Worm (Caenorhabditis elegans): Measurements from ENCODE around the gene F22E12.1.

Gene F22E12.1

DNA sequence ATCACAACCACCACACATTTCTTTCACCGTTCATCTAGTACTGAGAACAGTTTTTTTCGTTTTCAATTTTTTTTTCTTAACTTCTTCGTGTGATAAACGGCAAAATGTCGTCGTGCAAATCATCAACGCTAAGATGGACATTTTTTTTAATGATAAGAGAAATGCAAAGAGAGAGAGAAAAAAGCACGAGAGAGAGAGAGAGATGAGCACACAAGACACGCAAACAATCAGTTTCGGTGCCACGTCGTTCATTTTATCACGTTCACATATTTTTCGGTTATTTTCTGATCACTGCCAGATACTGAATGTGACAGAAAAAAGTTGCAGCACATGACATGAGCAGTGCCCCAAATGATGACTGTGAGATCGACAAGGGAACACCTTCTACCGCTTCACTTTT, 11.0 kb upstream of the F22E12.1 start, which contains the start of gene egl-9:
egl-9 (plus strand) TSS at position 328 of the 400 bp plus-strand sequence.
- no peak for TF ChIP-seq odd-2 (tag; optimal IDR thresholded peaks at IDR 0.05)
- no peak for TF ChIP-seq pha-2 (tag; optimal IDR thresholded peaks at IDR 0.05)
- no peak for TF ChIP-seq lin-11 (tag; optimal IDR thresholded peaks at IDR 0.05)
- no peak for TF ChIP-seq T23F11.4 (GFP tag; optimal IDR thresholded peaks at IDR 0.05)
- no peak for TF ChIP-seq mec-3 (tag; optimal IDR thresholded peaks at IDR 0.05; ENCODE audit: borderline replicate concordance)
- TF ChIP-seq pag-3 (tag; optimal IDR thresholded peaks at IDR 0.05; ENCODE audit: borderline replicate concordance): no peak
- no peak for TF ChIP-seq ceh-48 (tag; optimal IDR thresholded peaks at IDR 0.05)
- no peak for TF ChIP-seq syd-9 (tag; optimal IDR thresholded peaks at IDR 0.05)
- no peak for TF ChIP-seq eyg-1 (tag; optimal IDR thresholded peaks at IDR 0.05)
- TF ChIP-seq ceh-6 (GFP tag; optimal IDR thresholded peaks at IDR 0.05): no peak
- no peak for TF ChIP-seq ceh-24 (tag; optimal IDR thresholded peaks at IDR 0.05)
- TF ChIP-seq elt-2 (tag; optimal IDR thresholded peaks at IDR 0.05): no peak
- TF ChIP-seq fkh-6 (tag; optimal IDR thresholded peaks at IDR 0.05): no peak
- no peak for TF ChIP-seq gmeb-2 (tag; optimal IDR thresholded peaks at IDR 0.05)
- no peak for TF ChIP-seq unc-42 (tag; optimal IDR thresholded peaks at IDR 0.05)
- no peak for TF ChIP-seq hlh-8 (tag; optimal IDR thresholded peaks at IDR 0.05)
- no peak for TF ChIP-seq madf-2 (tag; optimal IDR thresholded peaks at IDR 0.05)
- TF ChIP-seq ceh-2 (tag; optimal IDR thresholded peaks at IDR 0.05): no peak
- TF ChIP-seq nfya-1 (tag; optimal IDR thresholded peaks at IDR 0.05): no peak

DNA sequence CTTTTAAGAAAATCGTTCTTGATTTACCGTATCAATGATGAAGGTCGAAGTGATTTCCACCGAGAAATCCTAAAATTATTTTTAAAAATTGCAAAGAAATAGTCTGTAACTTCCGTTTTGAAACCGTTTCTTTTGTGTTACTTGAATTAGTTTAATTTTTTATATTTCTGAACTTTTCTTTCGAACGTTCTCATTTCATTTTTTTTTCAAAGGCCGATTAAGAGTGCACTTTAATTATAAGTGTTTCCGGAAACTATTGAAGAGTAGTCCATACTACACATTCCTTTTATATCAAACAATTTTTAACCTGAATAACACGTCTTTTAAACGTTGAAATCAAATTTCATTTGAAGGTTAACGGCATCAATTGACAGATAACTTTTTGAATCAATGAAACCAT, 10.5 kb upstream of the F22E12.1 start:
- no peak for TF ChIP-seq hlh-6 (tag; optimal IDR thresholded peaks at IDR 0.05)
- TF ChIP-seq mec-3 (tag; optimal IDR thresholded peaks at IDR 0.05; ENCODE audit: borderline replicate concordance): no peak
- no peak for TF ChIP-seq sox-2 (GFP tag; IDR thresholded peaks at IDR 0.05)
- TF ChIP-seq sox-4 (tag; optimal IDR thresholded peaks at IDR 0.05): no peak
- no peak for TF ChIP-seq odd-2 (tag; optimal IDR thresholded peaks at IDR 0.05)
- no peak for TF ChIP-seq unc-3 (GFP tag; conservative IDR thresholded peaks at IDR 0.05)
- TF ChIP-seq unc-3 (tag; optimal IDR thresholded peaks at IDR 0.05): no peak
- TF ChIP-seq F13H6.1 (tag; optimal IDR thresholded peaks at IDR 0.05): no peak
- no peak for TF ChIP-seq rnt-1 (tag; optimal IDR thresholded peaks at IDR 0.05)
- no peak for TF ChIP-seq ttx-3 (tag; optimal IDR thresholded peaks at IDR 0.05)
- no peak for TF ChIP-seq che-1 (tag; optimal IDR thresholded peaks at IDR 0.05)

ce11 chrV:10467104-10467503, 10.0 kb upstream of the F22E12.1 start:
- no peak for TF ChIP-seq C08G9.2 (tag; optimal IDR thresholded peaks at IDR 0.05)
- TF ChIP-seq pag-3 (tag; optimal IDR thresholded peaks at IDR 0.05; ENCODE audit: borderline replicate concordance): no peak
- TF ChIP-seq ceh-34 (tag; optimal IDR thresholded peaks at IDR 0.05): no peak
- no peak for TF ChIP-seq unc-42 (tag; optimal IDR thresholded peaks at IDR 0.05)
- no peak for TF ChIP-seq ztf-16 (tag; optimal IDR thresholded peaks at IDR 0.05)
- TF ChIP-seq K09A11.1 (tag; optimal IDR thresholded peaks at IDR 0.05; ENCODE audit: insufficient read depth): no peak
- no peak for TF ChIP-seq tbx-7 (tag; optimal IDR thresholded peaks at IDR 0.05)
- TF ChIP-seq ref-2 (tag; optimal IDR thresholded peaks at IDR 0.05): no peak
- TF ChIP-seq fkh-10 (GFP tag; optimal IDR thresholded peaks at IDR 0.05): no peak

- peak; percentile 83 for TF ChIP-seq pros-1 (tag; optimal IDR thresholded peaks at IDR 0.05)
- TF ChIP-seq tbx-2 (tag; optimal IDR thresholded peaks at IDR 0.05): peak; percentile 91
- no peak for TF ChIP-seq eyg-1 (tag; optimal IDR thresholded peaks at IDR 0.05)
- TF ChIP-seq syd-9 (tag; optimal IDR thresholded peaks at IDR 0.05): no peak
- TF ChIP-seq ceh-2 (tag; optimal IDR thresholded peaks at IDR 0.05): peak; percentile 41
- TF ChIP-seq ahr-1 (tag; optimal IDR thresholded peaks at IDR 0.05): no peak
- no peak for TF ChIP-seq hlh-8 (tag; optimal IDR thresholded peaks at IDR 0.05)
- TF ChIP-seq ceh-22 (tag; optimal IDR thresholded peaks at IDR 0.05): peak; percentile 12
- TF ChIP-seq nfya-1 (tag; optimal IDR thresholded peaks at IDR 0.05): peak; percentile 96
- peak; percentile 89 for TF ChIP-seq dve-1 (tag; optimal IDR thresholded peaks at IDR 0.05)
- TF ChIP-seq zip-5 (tag; optimal IDR thresholded peaks at IDR 0.05): no peak
- no peak for TF ChIP-seq ceh-48 (tag; optimal IDR thresholded peaks at IDR 0.05)
- TF ChIP-seq gmeb-2 (tag; optimal IDR thresholded peaks at IDR 0.05): no peak
- TF ChIP-seq pqm-1 (tag; optimal IDR thresholded peaks at IDR 0.05): no peak
- TF ChIP-seq C08G9.2 (tag; optimal IDR thresholded peaks at IDR 0.05): peak; percentile 35
- TF ChIP-seq odd-2 (tag; optimal IDR thresholded peaks at IDR 0.05): no peak
- peak; percentile 2 for TF ChIP-seq T23F11.4 (GFP tag; optimal IDR thresholded peaks at IDR 0.05)
- TF ChIP-seq elt-2 (tag; optimal IDR thresholded peaks at IDR 0.05): peak; percentile 61
- peak; percentile 95 for TF ChIP-seq hlh-30 (tag; optimal IDR thresholded peaks at IDR 0.05; ENCODE audit: insufficient read depth)
- TF ChIP-seq ceh-18 (tag; optimal IDR thresholded peaks at IDR 0.05): peak; percentile 95
- peak; percentile 19 for TF ChIP-seq tbx-7 (tag; optimal IDR thresholded peaks at IDR 0.05)
- no peak for TF ChIP-seq madf-2 (tag; optimal IDR thresholded peaks at IDR 0.05)
- TF ChIP-seq lim-6 (tag; optimal IDR thresholded peaks at IDR 0.05): peak; percentile 41
- TF ChIP-seq Y22D7AL.16 (tag; optimal IDR thresholded peaks at IDR 0.05): no peak
- no peak for TF ChIP-seq lin-11 (tag; optimal IDR thresholded peaks at IDR 0.05)
Observed at ce11 chrV:10466607-10467092, 9.5 kb upstream of the F22E12.1 start.
